Fruit fly (Drosophila melanogaster): ENCODE measurements around the gene bdl.

The bdl gene

dm6 chr2L:4371516-4372136 lies 47.3 kb downstream of the bdl start (continued):
- TF ChIP-seq slp2 (GFP tag; optimal IDR thresholded peaks at IDR 0.05) (no peak), dimm (GFP tag; IDR thresholded peaks at IDR 0.05) (no peak), Dbx (GFP tag; IDR thresholded peaks at IDR 0.05) (no peak), CG31441 (GFP tag; IDR thresholded peaks at IDR 0.05) (peak; percentile 88), Hr51 (GFP tag; optimal IDR thresholded peaks at IDR 0.05) (peak in 1 of 2 experiments; percentile 74), Opbp (GFP tag; IDR thresholded peaks at IDR 0.05; ENCODE audit: partially characterized antibody) (peak; percentile 53; the same call in 1 of the 3 replicates), her (GFP tag; optimal IDR thresholded peaks at IDR 0.05) (no peak), CG10209 (GFP tag; optimal IDR thresholded peaks at IDR 0.05) (peak; percentile 68), emc (GFP tag; optimal IDR thresholded peaks at IDR 0.05) (no peak), hb (GFP tag; IDR thresholded peaks at IDR 0.05; ENCODE audit: partially characterized antibody) (peak; percentile 66; the same call in 1 of the 3 replicates), CG1602 (GFP tag; optimal IDR thresholded peaks at IDR 0.05) (peak; percentile 53), cwo (GFP tag; optimal IDR thresholded peaks at IDR 0.05) (no peak), CG15479 (GFP tag; optimal IDR thresholded peaks at IDR 0.05) (peak; percentile 100), HLHmδ (GFP tag; optimal IDR thresholded peaks at IDR 0.05) (peak; percentile 90), CG10274 (GFP tag; optimal IDR thresholded peaks at IDR 0.05) (no peak), H15 (GFP tag; IDR thresholded peaks at IDR 0.05) (no peak), h (optimal IDR thresholded peaks at IDR 0.05) (no peak), pfk (GFP tag; optimal IDR thresholded peaks at IDR 0.05) (no peak), pho (GFP tag; optimal IDR thresholded peaks at IDR 0.05) (no peak), ERR (GFP tag; optimal IDR thresholded peaks at IDR 0.05) (no peak), CG16815 (GFP tag; optimal IDR thresholded peaks at IDR 0.05) (peak; percentile 62), CG14441 (GFP tag; IDR thresholded peaks at IDR 0.05) (peak; percentile 36; the same call in 1 of the 2 replicates), CG3847 (GFP tag; IDR thresholded peaks at IDR 0.05) (no peak), TFAM (GFP tag; optimal IDR thresholded peaks at IDR 0.05) (no peak), Stat92E (GFP tag; optimal IDR thresholded peaks at IDR 0.05) (peak in 1 of 3 experiments; percentile 71), Hr3 (GFP tag; optimal IDR thresholded peaks at IDR 0.05) (peak; percentile 50), CG12299 (tag; optimal IDR thresholded peaks at IDR 0.05) (no peak), CG17612 (GFP tag; IDR thresholded peaks at IDR 0.05) (peak; percentile 27; the same call in 1 of the 2 replicates), toy (GFP tag; IDR thresholded peaks at IDR 0.05) (no peak), ci (GFP tag; IDR thresholded peaks at IDR 0.05) (peak; percentile 68), CG9797 (GFP tag; optimal IDR thresholded peaks at IDR 0.05) (peak; percentile 1), ac (GFP tag; optimal IDR thresholded peaks at IDR 0.05) (peak; percentile 69), CG3281 (GFP tag; optimal IDR thresholded peaks at IDR 0.05) (no peak), CG2678 (tag; optimal IDR thresholded peaks at IDR 0.05) (peak; percentile 76), Max (GFP tag; optimal IDR thresholded peaks at IDR 0.05) (peak; percentile 13), fd102C (GFP tag; optimal IDR thresholded peaks at IDR 0.05) (peak; percentile 39), HLH4C (GFP tag; IDR thresholded peaks at IDR 0.05; ENCODE audit: partially characterized antibody) (peak; percentile 25; the same call in 1 of the 3 replicates), Rx (GFP tag; IDR thresholded peaks at IDR 0.05) (no peak), slou (GFP tag; optimal IDR thresholded peaks at IDR 0.05) (no peak), Meics (GFP tag; optimal IDR thresholded peaks at IDR 0.05) (peak; percentile 28), HHEX (GFP tag; optimal IDR thresholded peaks at IDR 0.05) (no peak), trem (tag; optimal IDR thresholded peaks at IDR 0.05) (peak; percentile 82), CG9215 (GFP tag; IDR thresholded peaks at IDR 0.05) (no peak), CG13123 (GFP tag; optimal IDR thresholded peaks at IDR 0.05) (no peak), usp (GFP tag; optimal IDR thresholded peaks at IDR 0.05) (no peak), Awh (GFP tag; IDR thresholded peaks at IDR 0.05) (peak; percentile 33; the same call in 1 of the 2 replicates), CoRest (tag; optimal IDR thresholded peaks at IDR 0.05) (peak; percentile 81), YL-1 (GFP tag; optimal IDR thresholded peaks at IDR 0.05) (peak; percentile 19), CG2875 (GFP tag; optimal IDR thresholded peaks at IDR 0.05) (peak; percentile 65), CG15011 (GFP tag; optimal IDR thresholded peaks at IDR 0.05) (peak; percentile 24)

All from whole organism, embryonic.